Fruit fly (Drosophila melanogaster): Measurements from ENCODE around the gene CG34299.

The CG34299 gene

dm6 chr3R:30247802-30248363 is 1.5 kb upstream of the CG34299 start (continued):
- TF ChIP-seq Hmx (GFP tag; optimal IDR thresholded peaks at IDR 0.05) (no peak), CG12299 (tag; optimal IDR thresholded peaks at IDR 0.05) (no peak), CG16813 (GFP tag; IDR thresholded peaks at IDR 0.05; ENCODE audit: partially characterized antibody) (peak; percentile 54; the same call in 2 of the 3 replicates), CG14667 (GFP tag; IDR thresholded peaks at IDR 0.05) (no peak), br (optimal IDR thresholded peaks at IDR 0.05) (no peak), vnd (GFP tag; IDR thresholded peaks at IDR 0.05; ENCODE audit: partially characterized antibody) (peak; percentile 42; the same call in 1 of the 3 replicates), CG34224 (GFP tag; IDR thresholded peaks at IDR 0.05; ENCODE audit: partially characterized antibody) (peak; percentile 58; the same call in 2 of the 3 replicates), ato (GFP tag; IDR thresholded peaks at IDR 0.05; ENCODE audit: partially characterized antibody) (peak; percentile 55), CG2120 (GFP tag; optimal IDR thresholded peaks at IDR 0.05) (peak; percentile 12), Opbp (GFP tag; IDR thresholded peaks at IDR 0.05; ENCODE audit: partially characterized antibody) (peak; percentile 64; the same call in 2 of the 3 replicates), otp (GFP tag; IDR thresholded peaks at IDR 0.05) (0 out of 3 replicates have a peak, but pooled peaks have one; percentile 6), inv (GFP tag; IDR thresholded peaks at IDR 0.05; ENCODE audit: partially characterized antibody) (peak; percentile 37; the same call in 1 of the 2 replicates), mld (GFP tag; IDR thresholded peaks at IDR 0.05; ENCODE audit: partially characterized antibody) (0 out of 3 replicates have a peak, but pooled peaks have one; percentile 39), toy (GFP tag; IDR thresholded peaks at IDR 0.05) (no peak), HLH4C (GFP tag; IDR thresholded peaks at IDR 0.05; ENCODE audit: partially characterized antibody) (peak; percentile 62), sens (GFP tag) (peak; percentile 69), exex (tag; optimal IDR thresholded peaks at IDR 0.05) (peak; percentile 56), lab (GFP tag; optimal IDR thresholded peaks at IDR 0.05) (peak; percentile 21), amos (GFP tag; IDR thresholded peaks at IDR 0.05; ENCODE audit: partially characterized antibody) (peak; percentile 66), z (GFP tag; IDR thresholded peaks at IDR 0.05) (no peak), CG8765 (GFP tag; IDR thresholded peaks at IDR 0.05) (no peak)

DNA sequence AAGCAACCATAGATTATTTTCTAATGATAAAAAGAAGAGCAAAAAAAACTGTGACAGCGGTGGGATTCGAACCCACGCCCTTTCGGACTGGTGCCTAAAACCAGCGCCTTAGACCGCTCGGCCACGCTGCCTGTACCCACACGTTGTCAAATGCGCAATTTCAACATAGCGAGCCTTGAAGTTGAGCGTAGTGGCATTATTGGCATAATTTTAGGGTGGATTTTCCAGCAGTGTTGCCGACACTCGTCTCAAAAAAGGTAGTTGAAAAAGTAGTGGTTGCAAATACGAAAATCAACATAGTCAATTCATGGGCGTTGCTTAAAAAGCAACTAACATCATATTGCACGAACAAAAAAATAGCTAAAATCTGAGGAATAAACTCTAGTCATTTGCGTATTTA is 818 bp upstream of the CG34299 start:
- TF ChIP-seq Atf-2 (GFP tag; optimal IDR thresholded peaks at IDR 0.05) (no peak), CG30431 (GFP tag; optimal IDR thresholded peaks at IDR 0.05) (no peak), gfzf (GFP tag; optimal IDR thresholded peaks at IDR 0.05) (no peak), CG8388 (GFP tag; optimal IDR thresholded peaks at IDR 0.05) (no peak), CG18599 (GFP tag; optimal IDR thresholded peaks at IDR 0.05) (no peak), CG42726 (GFP tag; IDR thresholded peaks at IDR 0.05; ENCODE audit: partially characterized antibody) (peak; percentile 89), mld (GFP tag; IDR thresholded peaks at IDR 0.05; ENCODE audit: partially characterized antibody) (peak; percentile 92), Sry-δ (GFP tag; optimal IDR thresholded peaks at IDR 0.05) (no peak), dmrt11E (tag; optimal IDR thresholded peaks at IDR 0.05) (no peak), seq (GFP tag; IDR thresholded peaks at IDR 0.05) (no peak), CG13123 (GFP tag; optimal IDR thresholded peaks at IDR 0.05) (no peak), CG13287 (GFP tag; IDR thresholded peaks at IDR 0.05; ENCODE audit: partially characterized antibody) (peak; percentile 69), Chrac-16 (GFP tag; optimal IDR thresholded peaks at IDR 0.05) (no peak), fu2 (GFP tag; optimal IDR thresholded peaks at IDR 0.05) (no peak), CG9609 (GFP tag; optimal IDR thresholded peaks at IDR 0.05) (no peak), slbo (GFP tag; IDR thresholded peaks at IDR 0.05) (no peak), CG32767 (GFP tag; IDR thresholded peaks at IDR 0.05) (no peak), CG16779 (GFP tag; IDR thresholded peaks at IDR 0.05) (no peak), cato (GFP tag; optimal IDR thresholded peaks at IDR 0.05; ENCODE audit: borderline replicate concordance) (no peak), Pdp1 (GFP tag; optimal IDR thresholded peaks at IDR 0.05) (no peak), CG3838 (GFP tag; optimal IDR thresholded peaks at IDR 0.05) (no peak), Vsx1 (GFP tag; optimal IDR thresholded peaks at IDR 0.05) (no peak), Ravus (GFP tag; IDR thresholded peaks at IDR 0.05) (no peak), CG7963 (GFP tag; IDR thresholded peaks at IDR 0.05; ENCODE audit: partially characterized antibody) (peak; percentile 92), CG10366 (GFP tag; IDR thresholded peaks at IDR 0.05) (no peak), pfk (GFP tag; optimal IDR thresholded peaks at IDR 0.05) (no peak), CG31441 (GFP tag; IDR thresholded peaks at IDR 0.05) (no peak), gsb (GFP tag; IDR thresholded peaks at IDR 0.05) (no peak), Med (GFP tag) (no peak)

Measured in whole organism, embryonic.